Worm (Caenorhabditis elegans) whole organism, mixed stage, embryonic: ENCODE measurements around the gene fbxa-3.
"Not testable (repeated sequence)": the region's sequence is repeated elsewhere in the genome, so short reads cannot be mapped to it uniquely, and the experiment has no call there.

Experiments used
- M03D4.4 ChIP-seq: sonication (generic microtip); optimal IDR thresholded peaks from 2 replicates; lab custom pipeline; 2017; ENCODE audit warnings: mild to moderate bottlenecking, missing genetic modification characterization, missing compliant biosample characterization
- bed-3 ChIP-seq: fragments of 200-800 bp; sonication (Bioruptor generic); optimal IDR thresholded peaks from 3 replicates; lab custom pipeline; 2018; ENCODE audit warnings: mild to moderate bottlenecking, missing genetic modification characterization, moderate library complexity, missing compliant biosample characterization
- blmp-1 ChIP-seq: fragments of 150-350 bp; optimal IDR thresholded peaks from 2 replicates; lab custom pipeline; 2014; ENCODE audit warnings: missing biosample characterization, missing genetic modification characterization
- ceh-39 ChIP-seq: fragments of 150-350 bp; optimal IDR thresholded peaks from 2 replicates; lab custom pipeline; 2014; ENCODE audit warnings: missing biosample characterization, missing genetic modification characterization
- ceh-43 ChIP-seq: fragments of 200-800 bp; sonication (Bioruptor generic); optimal IDR thresholded peaks from 2 replicates; lab custom pipeline; 2018; ENCODE audit warnings: mild to moderate bottlenecking, missing genetic modification characterization, moderate library complexity, missing compliant biosample characterization
- cnd-1 ChIP-seq: fragments of 200-800 bp; sonication (Bioruptor generic); optimal IDR thresholded peaks from 2 replicates; lab custom pipeline; 2018; ENCODE audit warnings: mild to moderate bottlenecking, missing genetic modification characterization, missing compliant biosample characterization
- elt-1 ChIP-seq: sonication (generic microtip); optimal IDR thresholded peaks from 2 replicates; lab custom pipeline; 2017; ENCODE audit warnings: missing genetic modification characterization, mild to moderate bottlenecking, missing compliant biosample characterization, antibody characterized with exemption, moderate library complexity, borderline replicate concordance; ENCODE audit not compliant: insufficient read depth
- elt-3 ChIP-seq: fragments of 150-350 bp; optimal IDR thresholded peaks from 2 replicates; lab custom pipeline; 2014; ENCODE audit warnings: missing biosample characterization, missing genetic modification characterization
- ham-2 ChIP-seq: fragments of 200-800 bp; sonication (Bioruptor generic); optimal IDR thresholded peaks from 2 replicates; lab custom pipeline; 2018; ENCODE audit warnings: mild to moderate bottlenecking, missing genetic modification characterization, missing compliant biosample characterization
- hlh-1 ChIP-seq: fragments of 150-350 bp; optimal IDR thresholded peaks from 2 replicates; lab custom pipeline; 2014; ENCODE audit warnings: missing biosample characterization, missing genetic modification reagents, missing genetic modification characterization
- lin-13 ChIP-seq: fragments of 150-350 bp; optimal IDR thresholded peaks from 2 replicates; lab custom pipeline; 2014; ENCODE audit warnings: missing biosample characterization, missing genetic modification characterization
- lin-32 ChIP-seq: fragments of 200-800 bp; sonication (Bioruptor generic); optimal IDR thresholded peaks from 2 replicates; lab custom pipeline; 2018; ENCODE audit warnings: mild to moderate bottlenecking, missing genetic modification characterization, missing compliant biosample characterization
- lsy-2 ChIP-seq: fragments of 150-350 bp; optimal IDR thresholded peaks from 2 replicates; lab custom pipeline; 2014; ENCODE audit warnings: missing biosample characterization, missing genetic modification characterization
- mab-5 ChIP-seq: fragments of 150-350 bp; optimal IDR thresholded peaks from 2 replicates; lab custom pipeline; 2014; ENCODE audit warnings: missing biosample characterization, missing genetic modification characterization
- mep-1 ChIP-seq: fragments of 150-350 bp; optimal IDR thresholded peaks from 2 replicates; lab custom pipeline; 2017; ENCODE audit warnings: missing biosample characterization, missing genetic modification reagents, missing genetic modification characterization, inconsistent platforms
- mls-2 ChIP-seq: sonication (generic microtip); optimal IDR thresholded peaks from 2 replicates; lab custom pipeline; 2016; ENCODE audit warnings: mild to moderate bottlenecking, missing genetic modification characterization, moderate library complexity, missing compliant biosample characterization
- nhr-12 ChIP-seq: fragments of 150-350 bp; optimal IDR thresholded peaks from 2 replicates; lab custom pipeline; 2014; ENCODE audit warnings: missing biosample characterization, missing genetic modification characterization
- nhr-237 ChIP-seq: fragments of 150-350 bp; optimal IDR thresholded peaks from 2 replicates; lab custom pipeline; 2014; ENCODE audit warnings: missing biosample characterization, missing genetic modification characterization
- nhr-28 ChIP-seq: fragments of 150-350 bp; optimal IDR thresholded peaks from 2 replicates; lab custom pipeline; 2014; ENCODE audit warnings: missing biosample characterization, missing genetic modification characterization
- nhr-76 ChIP-seq: sonication (generic microtip); optimal IDR thresholded peaks from 2 replicates; lab custom pipeline; 2017; ENCODE audit warnings: missing biosample characterization, missing genetic modification characterization
- pha-4 ChIP-seq: fragments of 150-350 bp; optimal IDR thresholded peaks from 2 replicates; lab custom pipeline; 2018; ENCODE audit warnings: missing biosample characterization, missing genetic modification reagents, missing genetic modification characterization
- sem-2 ChIP-seq: fragments of 200-800 bp; sonication (Bioruptor generic); optimal IDR thresholded peaks from 2 replicates; lab custom pipeline; 2018; ENCODE audit warnings: mild to moderate bottlenecking, missing genetic modification characterization, missing compliant biosample characterization
- snpc-4 ChIP-seq: fragments of 150-350 bp; optimal IDR thresholded peaks from 2 replicates; lab custom pipeline; 2014; ENCODE audit warnings: missing biosample characterization, missing genetic modification characterization
- sptf-1 ChIP-seq: sonication (generic microtip); optimal IDR thresholded peaks from 2 replicates; lab custom pipeline; 2017; ENCODE audit warnings: mild to moderate bottlenecking, missing genetic modification characterization, moderate library complexity, missing compliant biosample characterization
- tbx-8 ChIP-seq: fragments of 200-800 bp; sonication (Bioruptor generic); optimal IDR thresholded peaks from 2 replicates; lab custom pipeline; 2018; ENCODE audit warnings: mild to moderate bottlenecking, missing genetic modification characterization, moderate library complexity, missing compliant biosample characterization
- unc-120 ChIP-seq: sonication (generic microtip); optimal IDR thresholded peaks from 2 replicates; lab custom pipeline; 2017; ENCODE audit warnings: missing genetic modification characterization, missing compliant biosample characterization; ENCODE audit not compliant: poor library complexity, severe bottlenecking
- unc-39 ChIP-seq: fragments of 150-350 bp; optimal IDR thresholded peaks from 2 replicates; lab custom pipeline; 2014; ENCODE audit warnings: missing biosample characterization, missing genetic modification characterization
- unc-62 ChIP-seq: fragments of 150-350 bp; optimal IDR thresholded peaks from 2 replicates; lab custom pipeline; 2014; ENCODE audit warnings: missing biosample characterization, missing genetic modification reagents, missing genetic modification characterization
- zip-8 ChIP-seq: fragments of 150-350 bp; optimal IDR thresholded peaks from 2 replicates; lab custom pipeline; 2014; ENCODE audit warnings: missing biosample characterization, missing genetic modification characterization
- ztf-11 ChIP-seq: fragments of 150-350 bp; optimal IDR thresholded peaks from 2 replicates; lab custom pipeline; 2014; ENCODE audit warnings: missing biosample characterization, missing genetic modification characterization

The fbxa-3 gene

ce11 chrII:1861285-1861793, 40.7 kb upstream of the fbxa-3 start, which contains the start of gene C16C4.18:
Gene C16C4.18, minus strand, starts transcription at chrII:1861335.
- peak; percentile 2 for TF ChIP-seq mep-1 (tag; lab: Kevin White, UChicago)

ce11 chrII:1854094-1854493, 33.4 kb upstream of the fbxa-3 start, which contains the start of gene fbxb-95:
Gene fbxb-95, plus strand, starts transcription at chrII:1854394.
- not testable (repeated sequence) for TF ChIP-seq nhr-28; nhr-237 (tag; lab: Kevin White, UChicago); hlh-1 (tag; lab: Kevin White, UChicago)

- TF ChIP-seq lsy-2 (no peak), pha-4 (no peak), mep-1 (tag; lab: Kevin White, UChicago) (no peak), snpc-4 (tag; lab: Kevin White, UChicago) (no peak), ztf-11 (tag; lab: Kevin White, UChicago) (no peak), unc-62 (GFP tag; lab: Kevin White, UChicago) (no peak), ham-2 (GFP tag; lab: Kevin White, UChicago) (no peak), lin-32 (no peak), unc-39 (tag; lab: Kevin White, UChicago) (no peak), lin-13 (no peak), zip-8 (tag; lab: Kevin White, UChicago) (no peak), elt-1 (no peak), nhr-76 (tag; lab: Kevin White, UChicago) (no peak), mls-2 (tag; lab: Kevin White, UChicago) (no peak)
These were observed 31.8 kb upstream of the fbxa-3 start, which contains the start of gene C52E2.2 for ce11 chrII:1852503-1852902. Gene C52E2.2, plus strand, starts transcription at chrII:1852803.

- TF ChIP-seq tbx-8 (GFP tag; lab: Kevin White, UChicago): no peak
- no peak for TF ChIP-seq unc-120
- TF ChIP-seq zip-8 (tag; lab: Kevin White, UChicago): no peak
- TF ChIP-seq unc-62 (GFP tag; lab: Kevin White, UChicago): no peak
- no peak for TF ChIP-seq sptf-1
- TF ChIP-seq cnd-1: no peak
- no peak for TF ChIP-seq nhr-28
- no peak for TF ChIP-seq mab-5 (tag; lab: Kevin White, UChicago)
- no peak for TF ChIP-seq M03D4.4 (tag; lab: Kevin White, UChicago)
- TF ChIP-seq bed-3 (GFP tag; lab: Kevin White, UChicago): no peak
- no peak for TF ChIP-seq sem-2 (GFP tag; lab: Kevin White, UChicago)
- TF ChIP-seq nhr-76 (tag; lab: Kevin White, UChicago): no peak
- no peak for TF ChIP-seq snpc-4 (tag; lab: Kevin White, UChicago)
- no peak for TF ChIP-seq nhr-237 (tag; lab: Kevin White, UChicago)
- TF ChIP-seq pha-4: no peak
- no peak for TF ChIP-seq nhr-12
- TF ChIP-seq mep-1 (tag; lab: Kevin White, UChicago): no peak
- no peak for TF ChIP-seq blmp-1 (tag; lab: Kevin White, UChicago)
- TF ChIP-seq ceh-39 (tag; lab: Kevin White, UChicago): no peak
- no peak for TF ChIP-seq lsy-2
These were observed 31.0 kb upstream of the fbxa-3 start for ce11 chrII:1851716-1852115.

- TF ChIP-seq elt-3 (tag; lab: Kevin White, UChicago) (peak; percentile 85), nhr-76 (tag; lab: Kevin White, UChicago) (no peak), elt-1 (peak; percentile 62), unc-120 (no peak)
These were observed 30.2 kb upstream of the fbxa-3 start, which contains the start of gene C52E2.3 for ce11 chrII:1850840-1851294. Gene C52E2.3, plus strand, starts transcription at chrII:1851244.

- no peak for TF ChIP-seq hlh-1 (tag; lab: Kevin White, UChicago)
- TF ChIP-seq unc-120: no peak
- no peak for TF ChIP-seq sem-2 (GFP tag; lab: Kevin White, UChicago)
- TF ChIP-seq ceh-43 (GFP tag; lab: Kevin White, UChicago): no peak
- TF ChIP-seq, all 35 proteins: peak for 0
These were observed 29.6 kb upstream of the fbxa-3 start, which contains the start of gene fbxb-96 for ce11 chrII:1850299-1850698. Gene fbxb-96, minus strand, starts transcription at chrII:1850399.
